Fruit fly (Drosophila melanogaster): ENCODE measurements around the gene CG33523.

dm6 chr3L:5974575-5975421 lies 51.1 kb downstream of the CG33523 start:
- TF ChIP-seq CG8478 (optimal IDR thresholded peaks at IDR 0.05) (no peak), CTCF (optimal IDR thresholded peaks at IDR 0.05) (no peak)
